Worm (Caenorhabditis elegans): ENCODE measurements around the gene lgg-2.

DNA sequence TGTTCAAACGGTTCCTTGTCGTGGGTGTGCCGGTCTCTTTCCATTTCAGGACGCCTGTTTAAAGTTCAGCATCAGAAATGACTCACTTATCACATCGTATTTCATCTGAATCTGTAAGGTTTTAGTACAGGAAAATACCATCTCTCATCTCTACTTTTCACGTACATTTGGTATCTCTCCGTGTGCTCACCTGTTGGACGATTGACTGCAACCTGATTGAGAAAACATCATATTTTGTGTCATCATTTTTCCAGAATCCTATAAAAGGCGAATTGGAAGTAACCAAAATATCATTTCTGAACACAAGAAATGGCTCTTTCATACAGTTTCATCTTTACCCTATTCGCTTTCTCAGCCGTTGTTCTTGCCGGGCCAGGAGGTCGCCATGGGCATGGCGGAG is 35.6 kb downstream of the lgg-2 start, which contains the start of gene srlf-30:
- TF ChIP-seq him-1 (tag; optimal IDR thresholded peaks at IDR 0.05) (no peak), W03F9.2 (tag; optimal IDR thresholded peaks at IDR 0.05) (no peak), dao-5 (tag; optimal IDR thresholded peaks at IDR 0.05) (no peak)

Data from whole organism, L4/young adult.